Worm (Caenorhabditis elegans) whole organism, mixed stage, embryonic: ENCODE results near the gene gex-4.
A peak's percentile ranks its signal among the peaks of the same experiment; 100 is the strongest.

Experiments used
- M03D4.4 ChIP-seq: sonication (generic microtip); optimal IDR thresholded peaks from 2 replicates; lab custom pipeline; 2017; ENCODE audit warnings: mild to moderate bottlenecking, missing genetic modification characterization, missing compliant biosample characterization
- bed-3 ChIP-seq: fragments of 200-800 bp; sonication (Bioruptor generic); optimal IDR thresholded peaks from 3 replicates; lab custom pipeline; 2018; ENCODE audit warnings: mild to moderate bottlenecking, missing genetic modification characterization, moderate library complexity, missing compliant biosample characterization
- blmp-1 ChIP-seq: fragments of 150-350 bp; optimal IDR thresholded peaks from 2 replicates; lab custom pipeline; 2014; ENCODE audit warnings: missing biosample characterization, missing genetic modification characterization
- ceh-39 ChIP-seq: fragments of 150-350 bp; optimal IDR thresholded peaks from 2 replicates; lab custom pipeline; 2014; ENCODE audit warnings: missing biosample characterization, missing genetic modification characterization
- ceh-43 ChIP-seq: fragments of 200-800 bp; sonication (Bioruptor generic); optimal IDR thresholded peaks from 2 replicates; lab custom pipeline; 2018; ENCODE audit warnings: mild to moderate bottlenecking, missing genetic modification characterization, moderate library complexity, missing compliant biosample characterization
- ceh-83 ChIP-seq: fragments of 200-800 bp; sonication (Bioruptor generic); optimal IDR thresholded peaks from 2 replicates; lab custom pipeline; 2018; ENCODE audit warnings: mild to moderate bottlenecking, missing genetic modification characterization, missing compliant biosample characterization
- ces-1 ChIP-seq: fragments of 150-350 bp; optimal IDR thresholded peaks from 2 replicates; lab custom pipeline; 2014; ENCODE audit warnings: missing biosample characterization, missing genetic modification reagents, missing genetic modification characterization
- cnd-1 ChIP-seq: fragments of 200-800 bp; sonication (Bioruptor generic); optimal IDR thresholded peaks from 2 replicates; lab custom pipeline; 2018; ENCODE audit warnings: mild to moderate bottlenecking, missing genetic modification characterization, missing compliant biosample characterization
- drap-1 ChIP-seq: fragments of 200-800 bp; sonication (Bioruptor generic); optimal IDR thresholded peaks from 3 replicates; lab custom pipeline; 2018; ENCODE audit warnings: mild to moderate bottlenecking, missing genetic modification characterization, missing compliant biosample characterization
- elt-1 ChIP-seq: sonication (generic microtip); optimal IDR thresholded peaks from 2 replicates; lab custom pipeline; 2017; ENCODE audit warnings: missing genetic modification characterization, mild to moderate bottlenecking, missing compliant biosample characterization, antibody characterized with exemption, moderate library complexity, borderline replicate concordance; ENCODE audit not compliant: insufficient read depth
- elt-3 ChIP-seq: fragments of 150-350 bp; optimal IDR thresholded peaks from 2 replicates; lab custom pipeline; 2014; ENCODE audit warnings: missing biosample characterization, missing genetic modification characterization
- flh-1 ChIP-seq: fragments of 200-800 bp; sonication (Bioruptor generic); optimal IDR thresholded peaks from 2 replicates; lab custom pipeline; 2018; ENCODE audit warnings: mild to moderate bottlenecking, missing genetic modification characterization, moderate library complexity, missing compliant biosample characterization
- ham-2 ChIP-seq: fragments of 200-800 bp; sonication (Bioruptor generic); optimal IDR thresholded peaks from 2 replicates; lab custom pipeline; 2018; ENCODE audit warnings: mild to moderate bottlenecking, missing genetic modification characterization, missing compliant biosample characterization
- hlh-1 ChIP-seq: fragments of 150-350 bp; optimal IDR thresholded peaks from 2 replicates; lab custom pipeline; 2014; ENCODE audit warnings: missing biosample characterization, missing genetic modification reagents, missing genetic modification characterization
- lin-13 ChIP-seq: fragments of 150-350 bp; optimal IDR thresholded peaks from 2 replicates; lab custom pipeline; 2014; ENCODE audit warnings: missing biosample characterization, missing genetic modification characterization
- lin-32 ChIP-seq: fragments of 200-800 bp; sonication (Bioruptor generic); optimal IDR thresholded peaks from 2 replicates; lab custom pipeline; 2018; ENCODE audit warnings: mild to moderate bottlenecking, missing genetic modification characterization, missing compliant biosample characterization
- lsy-2 ChIP-seq: fragments of 150-350 bp; optimal IDR thresholded peaks from 2 replicates; lab custom pipeline; 2014; ENCODE audit warnings: missing biosample characterization, missing genetic modification characterization
- mab-5 ChIP-seq: fragments of 150-350 bp; optimal IDR thresholded peaks from 2 replicates; lab custom pipeline; 2014; ENCODE audit warnings: missing biosample characterization, missing genetic modification characterization
- mep-1 ChIP-seq: fragments of 150-350 bp; optimal IDR thresholded peaks from 2 replicates; lab custom pipeline; 2017; ENCODE audit warnings: missing biosample characterization, missing genetic modification reagents, missing genetic modification characterization, inconsistent platforms
- mls-2 ChIP-seq: sonication (generic microtip); optimal IDR thresholded peaks from 2 replicates; lab custom pipeline; 2016; ENCODE audit warnings: mild to moderate bottlenecking, missing genetic modification characterization, moderate library complexity, missing compliant biosample characterization
- nhr-12 ChIP-seq: fragments of 150-350 bp; optimal IDR thresholded peaks from 2 replicates; lab custom pipeline; 2014; ENCODE audit warnings: missing biosample characterization, missing genetic modification characterization
- nhr-2 ChIP-seq: fragments of 150-350 bp; optimal IDR thresholded peaks from 2 replicates; lab custom pipeline; 2014; ENCODE audit warnings: missing biosample characterization, missing genetic modification characterization
- nhr-237 ChIP-seq: fragments of 150-350 bp; optimal IDR thresholded peaks from 2 replicates; lab custom pipeline; 2014; ENCODE audit warnings: missing biosample characterization, missing genetic modification characterization
- nhr-28 ChIP-seq: fragments of 150-350 bp; optimal IDR thresholded peaks from 2 replicates; lab custom pipeline; 2014; ENCODE audit warnings: missing biosample characterization, missing genetic modification characterization
- nhr-76 ChIP-seq: sonication (generic microtip); optimal IDR thresholded peaks from 2 replicates; lab custom pipeline; 2017; ENCODE audit warnings: missing biosample characterization, missing genetic modification characterization
- pha-4 ChIP-seq: fragments of 150-350 bp; optimal IDR thresholded peaks from 2 replicates; lab custom pipeline; 2018; ENCODE audit warnings: missing biosample characterization, missing genetic modification reagents, missing genetic modification characterization
- sem-2 ChIP-seq: fragments of 200-800 bp; sonication (Bioruptor generic); optimal IDR thresholded peaks from 2 replicates; lab custom pipeline; 2018; ENCODE audit warnings: mild to moderate bottlenecking, missing genetic modification characterization, missing compliant biosample characterization
- snpc-4 ChIP-seq: fragments of 150-350 bp; optimal IDR thresholded peaks from 2 replicates; lab custom pipeline; 2014; ENCODE audit warnings: missing biosample characterization, missing genetic modification characterization
- sptf-1 ChIP-seq: sonication (generic microtip); optimal IDR thresholded peaks from 2 replicates; lab custom pipeline; 2017; ENCODE audit warnings: mild to moderate bottlenecking, missing genetic modification characterization, moderate library complexity, missing compliant biosample characterization
- tbx-8 ChIP-seq: fragments of 200-800 bp; sonication (Bioruptor generic); optimal IDR thresholded peaks from 2 replicates; lab custom pipeline; 2018; ENCODE audit warnings: mild to moderate bottlenecking, missing genetic modification characterization, moderate library complexity, missing compliant biosample characterization
- unc-120 ChIP-seq: sonication (generic microtip); optimal IDR thresholded peaks from 2 replicates; lab custom pipeline; 2017; ENCODE audit warnings: missing genetic modification characterization, missing compliant biosample characterization; ENCODE audit not compliant: poor library complexity, severe bottlenecking
- unc-39 ChIP-seq: fragments of 150-350 bp; optimal IDR thresholded peaks from 2 replicates; lab custom pipeline; 2014; ENCODE audit warnings: missing biosample characterization, missing genetic modification characterization
- unc-62 ChIP-seq: fragments of 150-350 bp; optimal IDR thresholded peaks from 2 replicates; lab custom pipeline; 2014; ENCODE audit warnings: missing biosample characterization, missing genetic modification reagents, missing genetic modification characterization
- zip-8 ChIP-seq: fragments of 150-350 bp; optimal IDR thresholded peaks from 2 replicates; lab custom pipeline; 2014; ENCODE audit warnings: missing biosample characterization, missing genetic modification characterization
- ztf-11 ChIP-seq: fragments of 150-350 bp; optimal IDR thresholded peaks from 2 replicates; lab custom pipeline; 2014; ENCODE audit warnings: missing biosample characterization, missing genetic modification characterization

gex-4 gene

ce11 chrIII:12253342-12253741 is 34.9 kb upstream of the gex-4 start:
- TF ChIP-seq unc-39: no peak
- no peak for TF ChIP-seq drap-1 (GFP tag; lab: Kevin White, UChicago)
- no peak for TF ChIP-seq elt-1
- TF ChIP-seq lin-13 (tag; lab: Kevin White, UChicago): no peak
- no peak for TF ChIP-seq mab-5 (tag; lab: Kevin White, UChicago)
- TF ChIP-seq ces-1: no peak
- no peak for TF ChIP-seq nhr-12 (tag; lab: Kevin White, UChicago)
- no peak for TF ChIP-seq nhr-28 (tag; lab: Kevin White, UChicago)
- TF ChIP-seq unc-62 (GFP tag; lab: Kevin White, UChicago): no peak
- TF ChIP-seq M03D4.4 (tag; lab: Kevin White, UChicago): no peak
- TF ChIP-seq, all 35 proteins: peak for 0

DNA sequence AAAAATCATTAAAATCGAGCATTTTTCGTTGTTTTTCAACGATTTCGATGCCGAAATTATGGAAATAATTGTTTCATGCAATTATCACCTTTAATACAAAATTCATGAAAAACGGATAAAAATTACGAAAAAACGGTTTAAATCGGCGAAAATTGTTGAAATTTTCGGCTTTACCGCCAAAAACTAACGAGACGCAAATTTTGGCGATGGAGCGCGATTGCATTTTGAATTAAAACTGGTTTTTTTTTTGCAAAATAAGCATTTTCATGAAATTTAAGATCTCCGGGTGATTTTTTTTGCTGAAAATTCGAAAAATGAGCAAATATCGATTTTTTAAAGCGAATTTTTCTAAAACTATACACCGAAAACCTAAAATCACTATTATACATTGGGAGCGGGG is 32.7 kb upstream of the gex-4 start:
- no peak for TF ChIP-seq lsy-2
- TF ChIP-seq ceh-83 (GFP tag; lab: Kevin White, UChicago): no peak
- no peak for TF ChIP-seq drap-1 (GFP tag; lab: Kevin White, UChicago)
- TF ChIP-seq snpc-4 (tag; lab: Kevin White, UChicago): no peak
- TF ChIP-seq nhr-28 (tag; lab: Kevin White, UChicago): no peak
- no peak for TF ChIP-seq flh-1 (GFP tag; lab: Kevin White, UChicago)
- TF ChIP-seq elt-1: no peak
- no peak for TF ChIP-seq ham-2 (GFP tag; lab: Kevin White, UChicago)
- no peak for TF ChIP-seq lin-13 (tag; lab: Kevin White, UChicago)
- TF ChIP-seq M03D4.4 (tag; lab: Kevin White, UChicago): no peak
- no peak for TF ChIP-seq ztf-11 (tag; lab: Kevin White, UChicago)
- TF ChIP-seq sem-2 (GFP tag; lab: Kevin White, UChicago): no peak
- no peak for TF ChIP-seq sptf-1 (tag; lab: Kevin White, UChicago)
- TF ChIP-seq nhr-2: no peak
- no peak for TF ChIP-seq unc-120 (tag; lab: Kevin White, UChicago)
- TF ChIP-seq ceh-39 (tag; lab: Kevin White, UChicago): no peak
- no peak for TF ChIP-seq mls-2
- no peak for TF ChIP-seq mep-1
- TF ChIP-seq elt-3 (tag; lab: Kevin White, UChicago): no peak

DNA sequence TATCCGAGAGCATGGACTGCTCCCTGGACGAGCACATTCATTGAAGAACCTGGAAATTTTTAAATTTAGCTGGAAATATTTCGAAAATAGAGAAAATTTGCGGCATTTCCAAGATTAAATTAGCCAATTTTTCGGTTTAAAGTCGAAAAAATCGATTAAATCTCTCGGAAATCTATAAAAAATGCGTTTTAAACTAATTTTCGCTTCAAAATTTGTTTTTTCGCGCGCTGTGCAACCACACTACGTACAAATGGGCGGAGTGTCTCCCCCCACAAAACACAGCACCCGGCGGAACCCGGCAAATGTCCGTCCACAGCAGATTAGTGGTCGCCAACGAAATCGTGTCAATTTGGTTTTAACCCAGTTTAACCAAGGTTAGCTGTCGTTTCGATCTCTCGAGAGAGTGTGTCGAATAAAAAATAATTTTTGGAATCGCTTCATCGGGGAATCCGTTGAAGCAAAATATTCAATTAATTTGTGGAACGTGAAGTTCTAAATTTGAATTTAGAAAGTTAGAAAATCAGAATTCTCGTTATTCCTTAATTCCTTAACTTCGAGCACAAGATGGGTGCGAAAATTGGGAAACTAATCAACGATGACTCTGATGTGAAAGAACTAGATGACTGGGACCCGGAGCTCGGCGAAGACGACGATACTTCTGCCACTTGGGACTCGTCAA is 31.8 kb upstream of the gex-4 start, which contains the start of the genes tim-1 and Y75B8A.23:
Gene tim-1 (minus strand): TSS at position 51 of the 679 bp plus-strand sequence.
Gene Y75B8A.23 (plus strand): TSS at position 547 of the 679 bp plus-strand sequence.
- TF ChIP-seq ceh-43 (GFP tag; lab: Kevin White, UChicago) (peak; percentile 24), blmp-1 (tag; lab: Kevin White, UChicago) (no peak), nhr-76 (tag; lab: Kevin White, UChicago) (no peak), elt-1 (no peak), sem-2 (GFP tag; lab: Kevin White, UChicago) (peak; percentile 25), zip-8 (tag; lab: Kevin White, UChicago) (no peak), ceh-39 (tag; lab: Kevin White, UChicago) (peak; percentile 87), ces-1 (peak; percentile 92), mls-2 (peak; percentile 55), cnd-1 (tag; lab: Kevin White, UChicago) (peak; percentile 68), tbx-8 (GFP tag; lab: Kevin White, UChicago) (peak; percentile 60), drap-1 (GFP tag; lab: Kevin White, UChicago) (peak; percentile 76), unc-120 (tag; lab: Kevin White, UChicago) (peak; percentile 36), nhr-237 (tag; lab: Kevin White, UChicago) (peak; percentile 85), nhr-28 (tag; lab: Kevin White, UChicago) (no peak), lsy-2 (peak; percentile 66), unc-39 (no peak), lin-32 (GFP tag; lab: Kevin White, UChicago) (no peak), sptf-1 (tag; lab: Kevin White, UChicago) (peak; percentile 63), snpc-4 (tag; lab: Kevin White, UChicago) (no peak), M03D4.4 (tag; lab: Kevin White, UChicago) (peak; percentile 49), hlh-1 (peak; percentile 22), nhr-2 (peak; percentile 16), ham-2 (GFP tag; lab: Kevin White, UChicago) (peak; percentile 44), flh-1 (GFP tag; lab: Kevin White, UChicago) (no peak), mab-5 (tag; lab: Kevin White, UChicago) (no peak), lin-13 (tag; lab: Kevin White, UChicago) (peak; percentile 90), unc-62 (GFP tag; lab: Kevin White, UChicago) (peak; percentile 59), elt-3 (tag; lab: Kevin White, UChicago) (peak; percentile 69), ceh-83 (GFP tag; lab: Kevin White, UChicago) (peak; percentile 69), pha-4 (tag; lab: Kevin White, UChicago) (peak; percentile 76), mep-1 (peak; percentile 93), bed-3 (GFP tag; lab: Kevin White, UChicago) (no peak), nhr-12 (tag; lab: Kevin White, UChicago) (peak; percentile 28), ztf-11 (tag; lab: Kevin White, UChicago) (no peak)
